Worm (Caenorhabditis elegans): Measurements from ENCODE around the gene W06H8.6.

Gene W06H8.6

DNA sequence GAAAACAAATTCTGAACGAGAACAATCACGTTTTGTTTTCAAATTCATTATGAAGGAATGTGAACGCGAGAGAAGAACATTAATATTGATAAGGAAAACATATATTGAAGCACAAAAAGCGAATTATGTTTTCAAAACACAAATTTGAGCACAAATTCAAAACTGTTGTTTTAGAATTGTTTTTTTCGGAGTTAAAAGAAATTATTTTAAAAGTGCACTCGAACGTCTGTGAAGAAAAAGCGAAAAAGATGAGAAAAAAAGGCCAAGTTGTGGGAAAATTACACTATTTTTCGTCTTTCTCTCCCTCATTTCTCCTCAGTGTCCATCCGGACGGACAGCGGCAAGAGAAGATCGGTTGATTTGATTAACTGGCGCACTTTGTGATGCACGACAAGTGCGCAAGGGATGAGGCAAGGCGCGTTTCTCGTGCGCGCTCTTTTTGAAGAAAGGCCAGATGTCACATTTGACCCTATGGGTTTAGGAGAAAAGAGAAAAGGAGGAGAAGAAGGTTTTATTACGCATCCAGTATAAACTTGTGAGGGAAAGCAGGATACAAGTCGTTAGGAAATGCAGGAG lies 40.5 kb upstream of the W06H8.6 start, which contains the start of gene mrck-1 (continued):
- TF ChIP-seq unc-62 (GFP tag; optimal IDR thresholded peaks at IDR 0.05) (no peak), egrh-3 (GFP tag; IDR thresholded peaks at IDR 0.05) (no peak), die-1 (tag; optimal IDR thresholded peaks at IDR 0.05) (peak; percentile 51), nfya-1 (tag; optimal IDR thresholded peaks at IDR 0.05; ENCODE audit: borderline replicate concordance, insufficient read depth) (no peak), lin-54 (GFP tag; optimal IDR thresholded peaks at IDR 0.05) (peak; percentile 82), rec-8 (tag; optimal IDR thresholded peaks at IDR 0.05) (no peak), repo-1 (tag; optimal IDR thresholded peaks at IDR 0.05) (peak; percentile 63), F10E7.11 (tag; optimal IDR thresholded peaks at IDR 0.05) (no peak), mes-4 (tag; optimal IDR thresholded peaks at IDR 0.05) (no peak), ZK185.1 (tag; optimal IDR thresholded peaks at IDR 0.05; ENCODE audit: poor library complexity, severe bottlenecking) (peak; percentile 81), attf-6 (GFP tag; IDR thresholded peaks at IDR 0.05) (no peak), B0336.3 (GFP tag; IDR thresholded peaks at IDR 0.05) (peak; percentile 80), F37B4.10 (GFP tag; IDR thresholded peaks at IDR 0.05) (no peak), ztf-26 (tag; optimal IDR thresholded peaks at IDR 0.05) (peak; percentile 74), rpc-1 (optimal IDR thresholded peaks at IDR 0.05) (no peak), rpc-1 (tag; optimal IDR thresholded peaks at IDR 0.05) (no peak), hlh-26 (GFP tag; conservative IDR thresholded peaks at IDR 0.05) (no peak), sptf-2 (GFP tag; optimal IDR thresholded peaks at IDR 0.05) (no peak), zfh-2 (GFP tag; conservative IDR thresholded peaks at IDR 0.05) (peak; percentile 94), ceh-79 (tag; optimal IDR thresholded peaks at IDR 0.05) (no peak), let-607 (tag; optimal IDR thresholded peaks at IDR 0.05) (peak in 1 of 2 experiments; percentile 51), hlh-12 (tag; optimal IDR thresholded peaks at IDR 0.05) (no peak), athp-1 (tag; optimal IDR thresholded peaks at IDR 0.05) (peak; percentile 36), hmg-1.2 (GFP tag; IDR thresholded peaks at IDR 0.05) (peak; percentile 67), ceh-100 (GFP tag; IDR thresholded peaks at IDR 0.05) (no peak; the same call in 1 of the 2 replicates), sea-2 (GFP tag; IDR thresholded peaks at IDR 0.05) (no peak), K11D2.4 (GFP tag; IDR thresholded peaks at IDR 0.05) (peak; percentile 87), T26A5.8 (tag; optimal IDR thresholded peaks at IDR 0.05) (no peak), nhr-27 (tag; optimal IDR thresholded peaks at IDR 0.05) (no peak), lin-40 (tag; optimal IDR thresholded peaks at IDR 0.05) (peak; percentile 95), ztf-6 (GFP tag; IDR thresholded peaks at IDR 0.05) (no peak), B0261.1 (tag; optimal IDR thresholded peaks at IDR 0.05) (no peak), K12H6.12 (tag; optimal IDR thresholded peaks at IDR 0.05) (peak; percentile 87), lin-35 (GFP tag; optimal IDR thresholded peaks at IDR 0.05) (peak in 1 of 3 experiments; percentile 89), nhr-120 (GFP tag; IDR thresholded peaks at IDR 0.05) (no peak), snpc-1.3 (tag; optimal IDR thresholded peaks at IDR 0.05; ENCODE audit: insufficient read depth) (no peak), F33H1.4 (GFP tag; IDR thresholded peaks at IDR 0.05) (peak; percentile 58), dpl-1 (GFP tag; optimal IDR thresholded peaks at IDR 0.05) (peak; percentile 58), ekl-4 (GFP tag; IDR thresholded peaks at IDR 0.05) (peak; percentile 80), ama-1 (optimal IDR thresholded peaks at IDR 0.05) (no peak), ama-1 (GFP tag; optimal IDR thresholded peaks at IDR 0.05) (no peak), snpc-3.4 (tag; optimal IDR thresholded peaks at IDR 0.05) (no peak), nhr-80 (tag; optimal IDR thresholded peaks at IDR 0.05) (peak; percentile 87), hrde-1 (tag; optimal IDR thresholded peaks at IDR 0.05; ENCODE audit: borderline replicate concordance) (no peak), lsl-1 (GFP tag; optimal IDR thresholded peaks at IDR 0.05) (peak; percentile 22), B0035.1 (tag; optimal IDR thresholded peaks at IDR 0.05) (no peak), F49E8.2 (tag; optimal IDR thresholded peaks at IDR 0.05; ENCODE audit: insufficient read depth) (no peak), Y53F4B.3 (GFP tag; IDR thresholded peaks at IDR 0.05) (no peak)

Data from whole organism, young adult.